Worm (Caenorhabditis elegans) whole organism, young adult: ENCODE data around the gene argn-1.

Experiments
- B0336.3 ChIP-seq: fragments of 200-800 bp; sonication (Bioruptor generic); IDR thresholded peaks from 2 replicates; pipeline ENCODE4 v1.3.6; 2022; ENCODE audit warnings: missing genetic modification characterization, missing compliant biosample characterization
- C06A6.2 ChIP-seq: fragments of 200-800 bp; sonication (Bioruptor generic); conservative IDR thresholded peaks from 2 replicates; pipeline ENCODE4 v1.3.6; 2022; ENCODE audit warnings: missing genetic modification characterization, missing compliant biosample characterization
- D2030.7 ChIP-seq: fragments of 200-800 bp; sonication (Bioruptor generic); IDR thresholded peaks from 2 replicates; pipeline ENCODE4 v1.3.6; 2022; ENCODE audit warnings: missing genetic modification reagents, missing genetic modification characterization, missing compliant biosample characterization
- F22D6.2 ChIP-seq: sonication (generic microtip); optimal IDR thresholded peaks from 2 replicates; lab custom pipeline; 2016; ENCODE audit warnings: mild to moderate bottlenecking, missing genetic modification characterization, missing compliant biosample characterization
- F33H1.4 ChIP-seq: fragments of 200-800 bp; sonication (Bioruptor generic); IDR thresholded peaks from 2 replicates; pipeline ENCODE4 v1.3.6; 2022; ENCODE audit warnings: missing genetic modification reagents, missing genetic modification characterization, missing compliant biosample characterization
- F37B4.10 ChIP-seq: fragments of 200-800 bp; sonication (Bioruptor generic); IDR thresholded peaks from 2 replicates; pipeline ENCODE4 v1.3.6; 2022; ENCODE audit warnings: missing genetic modification characterization, missing compliant biosample characterization
- F52B5.7 ChIP-seq: sonication (generic microtip); optimal IDR thresholded peaks from 2 replicates; lab custom pipeline; 2016; ENCODE audit warnings: mild to moderate bottlenecking, missing genetic modification characterization, missing compliant biosample characterization
- T07F8.4 ChIP-seq: sonication (generic microtip); optimal IDR thresholded peaks from 2 replicates; lab custom pipeline; 2016; ENCODE audit warnings: mild to moderate bottlenecking, missing genetic modification characterization, moderate library complexity, missing compliant biosample characterization
- T26A5.8 ChIP-seq: sonication (generic microtip); optimal IDR thresholded peaks from 2 replicates; lab custom pipeline; 2016; ENCODE audit warnings: missing genetic modification characterization, missing compliant biosample characterization
- Y67H2A.10 ChIP-seq: fragments of 200-800 bp; sonication (Bioruptor generic); conservative IDR thresholded peaks from 2 replicates; pipeline ENCODE4 v1.3.6; 2022; ENCODE audit warnings: missing genetic modification reagents, missing genetic modification characterization, missing compliant biosample characterization
- bed-1 ChIP-seq: fragments of 200-800 bp; sonication (Bioruptor generic); IDR thresholded peaks from 2 replicates; pipeline ENCODE4 v1.3.6; 2022; ENCODE audit warnings: missing genetic modification reagents, missing genetic modification characterization, missing compliant biosample characterization
- ceh-100 ChIP-seq: fragments of 200-800 bp; sonication (Bioruptor generic); IDR thresholded peaks from 2 replicates; pipeline ENCODE4 v1.3.6; 2022; ENCODE audit warnings: missing genetic modification reagents, missing genetic modification characterization, missing compliant biosample characterization
- chd-7 ChIP-seq: sonication (generic microtip); optimal IDR thresholded peaks from 2 replicates; lab custom pipeline; 2016; ENCODE audit warnings: mild to moderate bottlenecking, missing genetic modification characterization, moderate library complexity, missing compliant biosample characterization
- dpff-1 ChIP-seq: sonication (generic microtip); optimal IDR thresholded peaks from 2 replicates; lab custom pipeline; 2017; ENCODE audit warnings: mild to moderate bottlenecking, missing genetic modification characterization, missing compliant biosample characterization
- egrh-3 ChIP-seq: fragments of 200-800 bp; sonication (Bioruptor generic); IDR thresholded peaks from 2 replicates; pipeline ENCODE4 v1.3.6; 2022; ENCODE audit warnings: missing genetic modification reagents, missing genetic modification characterization, missing compliant biosample characterization
- hlh-12 ChIP-seq: sonication (generic microtip); optimal IDR thresholded peaks from 2 replicates; lab custom pipeline; 2016; ENCODE audit warnings: missing genetic modification characterization, missing compliant biosample characterization
- hmg-20 ChIP-seq: fragments of 200-800 bp; sonication (Bioruptor generic); IDR thresholded peaks from 2 replicates; pipeline ENCODE4 v1.3.6; 2022; ENCODE audit warnings: missing genetic modification reagents, missing genetic modification characterization, missing compliant biosample characterization
- lag-1 ChIP-seq: fragments of 200-800 bp; sonication (Bioruptor generic); IDR thresholded peaks from 2 replicates; pipeline ENCODE4 v1.3.6; 2022; ENCODE audit warnings: missing genetic modification reagents, missing genetic modification characterization, missing compliant biosample characterization
- let-607 ChIP-seq, 2 experiments: fragments of 200-800 bp in 1 of 2; sonication (Bioruptor generic) in 1 of 2; sonication (generic microtip) in 1 of 2; optimal IDR thresholded peaks; 2 replicates each; lab custom pipeline; 2016 to 2018; ENCODE audit warnings: mild to moderate bottlenecking in 2 of 2, missing compliant biosample characterization in 2 of 2, missing genetic modification characterization in 2 of 2, moderate library complexity in 2 of 2, missing genotype in 1 of 2
- lin-26 ChIP-seq: fragments of 200-800 bp; sonication (Bioruptor generic); IDR thresholded peaks from 2 replicates; pipeline ENCODE4 v1.3.6; 2022; ENCODE audit warnings: missing genetic modification reagents, missing genetic modification characterization, missing compliant biosample characterization
- lin-35 ChIP-seq, 3 experiments: fragments of 150-350 bp in 2 of 3; sonication (generic microtip) in 1 of 3; optimal IDR thresholded peaks; 2 replicates each; lab custom pipeline; 2014 to 2018; ENCODE audit warnings: missing biosample characterization in 3 of 3, missing genetic modification characterization in 3 of 3, missing genetic modification reagents in 3 of 3
- madf-8 ChIP-seq: fragments of 200-800 bp; sonication (Bioruptor generic); conservative IDR thresholded peaks from 2 replicates; pipeline ENCODE4 v1.3.6; 2022; ENCODE audit warnings: missing genetic modification reagents, missing genetic modification characterization, missing compliant biosample characterization
- mel-28 ChIP-seq: sonication (generic microtip); optimal IDR thresholded peaks from 2 replicates; lab custom pipeline; 2016; ENCODE audit warnings: borderline replicate concordance, mild to moderate bottlenecking, missing genetic modification characterization, missing compliant biosample characterization
- nfyb-1 ChIP-seq: fragments of 200-800 bp; sonication (Bioruptor generic); IDR thresholded peaks from 2 replicates; pipeline ENCODE4 v1.3.6; 2022; ENCODE audit warnings: missing genetic modification reagents, missing genetic modification characterization, missing compliant biosample characterization
- nhr-179 ChIP-seq: sonication (generic microtip); optimal IDR thresholded peaks from 2 replicates; lab custom pipeline; 2016; ENCODE audit warnings: mild to moderate bottlenecking, missing genetic modification characterization, missing compliant biosample characterization
- nhr-80 ChIP-seq: sonication (generic microtip); optimal IDR thresholded peaks from 2 replicates; lab custom pipeline; 2016; ENCODE audit warnings: missing genetic modification characterization, missing compliant biosample characterization
- nhr-90 ChIP-seq: sonication (generic microtip); optimal IDR thresholded peaks from 2 replicates; lab custom pipeline; 2016; ENCODE audit warnings: missing genotype, mild to moderate bottlenecking, missing genetic modification characterization, missing compliant biosample characterization
- rcor-1 ChIP-seq: fragments of 200-800 bp; sonication (Bioruptor generic); IDR thresholded peaks from 2 replicates; pipeline ENCODE4 v1.3.6; 2022; ENCODE audit warnings: missing genetic modification reagents, missing genetic modification characterization, missing compliant biosample characterization
- repo-1 ChIP-seq: sonication (generic microtip); optimal IDR thresholded peaks from 2 replicates; lab custom pipeline; 2017; ENCODE audit warnings: mild to moderate bottlenecking, missing genetic modification characterization, missing compliant biosample characterization
- rpc-1 ChIP-seq, 2 experiments: fragments of 150-350 bp in 1 of 2; sonication (generic microtip) in 1 of 2; optimal IDR thresholded peaks; 2 replicates each; lab custom pipeline; 2014 to 2018; ENCODE audit warnings: missing biosample characterization in 1 of 2, missing genetic modification characterization in 1 of 2, missing genetic modification reagents in 1 of 2, missing genotype in 1 of 2
- snpc-4 ChIP-seq, 5 experiments: fragments of 150-350 bp in 1 of 5; sonication (generic microtip) in 4 of 5; optimal IDR thresholded peaks; 2 replicates each; lab custom pipeline; 2014 to 2018; ENCODE audit warnings: missing genetic modification characterization in 5 of 5, missing biosample characterization in 3 of 5, antibody characterized with exemption in 2 of 5, mild to moderate bottlenecking in 2 of 5, missing compliant biosample characterization in 2 of 5, missing genotype in 2 of 5, moderate library complexity in 2 of 5, missing genetic modification reagents in 1 of 5
- somi-1 ChIP-seq: fragments of 200-800 bp; sonication (Bioruptor generic); optimal IDR thresholded peaks from 2 replicates; lab custom pipeline; 2018; ENCODE audit warnings: mild to moderate bottlenecking, missing genetic modification characterization, missing compliant biosample characterization
- sptf-2 ChIP-seq: fragments of 200-800 bp; sonication (Bioruptor generic); optimal IDR thresholded peaks from 2 replicates; lab custom pipeline; 2018; ENCODE audit warnings: mild to moderate bottlenecking, missing genetic modification characterization, missing compliant biosample characterization
- tbx-9 ChIP-seq: sonication (generic microtip); optimal IDR thresholded peaks from 2 replicates; lab custom pipeline; 2016; ENCODE audit warnings: borderline replicate concordance, missing genetic modification characterization, inconsistent platforms, missing compliant biosample characterization
- tlf-1 ChIP-seq: fragments of 200-800 bp; sonication (Bioruptor generic); optimal IDR thresholded peaks from 2 replicates; lab custom pipeline; 2018; ENCODE audit warnings: mild to moderate bottlenecking, missing genetic modification characterization, missing compliant biosample characterization
- unc-130 ChIP-seq: sonication (generic microtip); optimal IDR thresholded peaks from 2 replicates; lab custom pipeline; 2016; ENCODE audit warnings: missing genetic modification reagents, missing genetic modification characterization, missing compliant biosample characterization
- unc-62 ChIP-seq: fragments of 150-350 bp; optimal IDR thresholded peaks from 2 replicates; lab custom pipeline; 2014; ENCODE audit warnings: missing biosample characterization, missing genetic modification reagents, missing genetic modification characterization
- xnd-1 ChIP-seq: sonication (generic microtip); optimal IDR thresholded peaks from 2 replicates; lab custom pipeline; 2016; ENCODE audit warnings: missing genotype, missing genetic modification reagents, missing genetic modification characterization, missing compliant biosample characterization
- ztf-26 ChIP-seq: sonication (generic microtip); optimal IDR thresholded peaks from 2 replicates; lab custom pipeline; 2017; ENCODE audit warnings: missing genetic modification characterization, missing compliant biosample characterization
- ztf-28 ChIP-seq: fragments of 200-800 bp; sonication (Bioruptor generic); IDR thresholded peaks from 2 replicates; pipeline ENCODE4 v1.3.6; 2022; ENCODE audit warnings: missing genetic modification reagents, missing genetic modification characterization, missing compliant biosample characterization
- ztf-6 ChIP-seq: fragments of 200-800 bp; sonication (Bioruptor generic); IDR thresholded peaks from 2 replicates; pipeline ENCODE4 v1.3.6; 2022; ENCODE audit warnings: missing genetic modification reagents, missing genetic modification characterization, missing compliant biosample characterization

The argn-1 gene

DNA sequence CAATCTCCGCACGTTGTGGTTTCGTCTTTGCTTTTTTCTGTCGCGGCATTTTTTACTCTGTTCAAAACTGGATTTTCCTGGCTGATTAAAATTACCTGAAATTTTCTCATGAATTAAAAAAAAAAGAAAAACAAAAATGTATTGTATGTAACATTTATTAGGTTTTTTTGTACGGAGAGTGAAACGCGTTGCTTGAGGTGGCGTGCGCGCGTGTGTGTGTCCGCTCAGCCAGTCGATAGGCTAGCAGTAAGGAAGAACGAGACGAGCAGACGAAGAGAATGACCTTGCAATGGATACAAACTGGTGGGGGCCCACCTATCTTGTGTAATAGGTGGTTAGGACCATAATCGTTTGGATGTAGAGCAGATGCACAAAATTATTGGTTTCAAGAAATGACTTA, 11.5 kb downstream of the argn-1 start, which contains the start of gene T22B7.4:
Gene T22B7.4 (minus strand): TSS at position 101 of the 400 bp plus-strand sequence.
- TF ChIP-seq xnd-1 (tag; lab: Kevin White, UChicago) = no peak
- TF ChIP-seq hlh-12 (tag; lab: Kevin White, UChicago) = no peak
- TF ChIP-seq nfyb-1 (GFP tag; lab: Robert Waterston, UW) = no peak
- no peak for TF ChIP-seq unc-130 (GFP tag; lab: Kevin White, UChicago)
- TF ChIP-seq somi-1 = no peak
- no peak for TF ChIP-seq repo-1 (tag; lab: Kevin White, UChicago)
- TF ChIP-seq madf-8 (GFP tag; lab: Robert Waterston, UW) = no peak
- no peak for TF ChIP-seq nhr-90
- TF ChIP-seq let-607 (tag; optimal IDR thresholded peaks at IDR 0.05; lab: Kevin White, UChicago) = no peak
- no peak for TF ChIP-seq chd-7 (tag; lab: Kevin White, UChicago)
- no peak for TF ChIP-seq dpff-1 (tag; lab: Kevin White, UChicago)
- TF ChIP-seq F37B4.10 = no peak
- no peak for TF ChIP-seq snpc-4 (GFP tag; optimal IDR thresholded peaks at IDR 0.05; lab: Kevin White, UChicago)
- TF ChIP-seq snpc-4 (tag; optimal IDR thresholded peaks at IDR 0.05; lab: Kevin White, UChicago) = no peak
- no peak for TF ChIP-seq D2030.7
- no peak for TF ChIP-seq rcor-1 (GFP tag; lab: Robert Waterston, UW)
- no peak for TF ChIP-seq sptf-2 (GFP tag; lab: Kevin White, UChicago)
- TF ChIP-seq egrh-3 (GFP tag; lab: Robert Waterston, UW) = no peak
- no peak for TF ChIP-seq T07F8.4

- no peak for TF ChIP-seq ztf-26
These were observed 14.3 kb downstream of the argn-1 start for ce11 chrX:5644112-5644511.

DNA sequence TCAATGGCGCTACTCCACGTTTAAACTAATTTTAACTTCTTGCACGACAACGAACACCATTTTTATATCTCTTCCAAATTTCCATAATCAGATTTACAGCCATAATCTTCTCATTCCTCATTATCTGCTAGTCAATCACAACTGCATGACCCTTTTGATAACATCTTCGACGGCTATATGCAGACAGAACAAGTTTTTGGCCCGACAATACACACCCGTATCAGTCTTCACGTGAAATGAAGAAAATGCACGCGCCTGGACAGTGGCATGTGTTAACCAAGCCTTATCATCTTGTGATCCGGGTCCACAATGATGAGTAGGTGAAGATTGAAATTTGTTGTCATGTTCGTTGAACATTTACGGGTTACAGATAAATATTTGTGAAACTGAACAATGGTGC, 15.8 kb downstream of the argn-1 start:
- no peak for TF ChIP-seq unc-62 (GFP tag; lab: Kevin White, UChicago)
- no peak for TF ChIP-seq nhr-179 (tag; lab: Kevin White, UChicago)
- no peak for TF ChIP-seq lin-35 (GFP tag; optimal IDR thresholded peaks at IDR 0.05; lab: Kevin White, UChicago)
- TF ChIP-seq nhr-80 (tag; lab: Kevin White, UChicago) = no peak
- TF ChIP-seq somi-1 = no peak
- no peak for TF ChIP-seq snpc-4 (GFP tag; optimal IDR thresholded peaks at IDR 0.05; lab: Kevin White, UChicago)
- no peak for TF ChIP-seq snpc-4 (tag; optimal IDR thresholded peaks at IDR 0.05; lab: Kevin White, UChicago)
- no peak for TF ChIP-seq T07F8.4

DNA sequence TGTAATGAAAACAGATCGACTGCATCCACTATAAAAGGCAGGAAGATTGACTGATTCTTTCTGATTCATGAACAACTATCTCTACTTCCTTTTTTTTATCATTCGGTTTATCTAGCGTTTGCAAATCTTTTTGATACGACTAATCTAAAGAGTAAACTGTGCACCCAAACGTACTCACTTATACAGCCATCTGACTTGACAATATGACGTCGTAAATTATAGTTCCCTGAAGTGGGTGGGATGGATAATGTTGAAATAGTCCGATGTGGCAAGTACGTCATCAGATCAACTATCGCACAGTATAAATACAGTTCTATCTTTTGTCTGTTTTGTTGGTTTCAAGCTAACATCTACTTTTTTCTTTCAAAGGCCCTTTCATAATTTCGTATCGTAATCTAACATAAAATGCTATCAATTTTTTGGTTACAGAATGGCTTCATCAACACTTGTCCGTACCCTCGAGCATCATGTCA, 17.2 kb downstream of the argn-1 start, which contains the start of gene T22B7.3:
Gene T22B7.3 (plus strand): TSS at position 423 of the 473 bp plus-strand sequence.
- TF ChIP-seq tlf-1 (GFP tag; lab: Kevin White, UChicago) (no peak), T26A5.8 (tag; lab: Kevin White, UChicago) (no peak), rpc-1 (optimal IDR thresholded peaks at IDR 0.05; lab: Kevin White, UChicago) (no peak), rpc-1 (tag; optimal IDR thresholded peaks at IDR 0.05; lab: Kevin White, UChicago) (no peak), F22D6.2 (tag; lab: Kevin White, UChicago) (no peak), ztf-28 (no peak), ztf-6 (GFP tag; lab: Robert Waterston, UW) (no peak), bed-1 (GFP tag; lab: Robert Waterston, UW) (no peak), C06A6.2 (GFP tag; lab: Robert Waterston, UW) (no peak), B0336.3 (GFP tag; lab: Robert Waterston, UW) (no peak)

ce11 chrX:5647884-5648283, 18.1 kb downstream of the argn-1 start, which contains the start of gene srv-7:
Gene srv-7 (minus strand): TSS chrX:5647984.
- TF ChIP-seq mel-28 (tag; lab: Kevin White, UChicago) (no peak), F33H1.4 (GFP tag; lab: Robert Waterston, UW) (no peak), tbx-9 (no peak), Y67H2A.10 (no peak), ztf-26 (no peak), F22D6.2 (tag; lab: Kevin White, UChicago) (no peak), nhr-179 (tag; lab: Kevin White, UChicago) (no peak), repo-1 (tag; lab: Kevin White, UChicago) (no peak), ceh-100 (GFP tag; lab: Robert Waterston, UW) (no peak), lin-26 (GFP tag; lab: Robert Waterston, UW) (no peak), lag-1 (GFP tag; lab: Robert Waterston, UW) (no peak), F52B5.7 (no peak), hmg-20 (no peak)
